Worm (Caenorhabditis elegans) whole organism, mixed stage, embryonic: ENCODE results near the gene srh-244.

ENCODE experiments used
- M03D4.4 ChIP-seq: sonication (generic microtip); optimal IDR thresholded peaks from 2 replicates; lab custom pipeline; 2017; ENCODE audit warnings: mild to moderate bottlenecking, missing genetic modification characterization, missing compliant biosample characterization
- blmp-1 ChIP-seq: fragments of 150-350 bp; optimal IDR thresholded peaks from 2 replicates; lab custom pipeline; 2014; ENCODE audit warnings: missing biosample characterization, missing genetic modification characterization
- ces-1 ChIP-seq: fragments of 150-350 bp; optimal IDR thresholded peaks from 2 replicates; lab custom pipeline; 2014; ENCODE audit warnings: missing biosample characterization, missing genetic modification reagents, missing genetic modification characterization
- elt-3 ChIP-seq: fragments of 150-350 bp; optimal IDR thresholded peaks from 2 replicates; lab custom pipeline; 2014; ENCODE audit warnings: missing biosample characterization, missing genetic modification characterization
- lin-13 ChIP-seq: fragments of 150-350 bp; optimal IDR thresholded peaks from 2 replicates; lab custom pipeline; 2014; ENCODE audit warnings: missing biosample characterization, missing genetic modification characterization
- mab-5 ChIP-seq: fragments of 150-350 bp; optimal IDR thresholded peaks from 2 replicates; lab custom pipeline; 2014; ENCODE audit warnings: missing biosample characterization, missing genetic modification characterization
- sptf-1 ChIP-seq: sonication (generic microtip); optimal IDR thresholded peaks from 2 replicates; lab custom pipeline; 2017; ENCODE audit warnings: mild to moderate bottlenecking, missing genetic modification characterization, moderate library complexity, missing compliant biosample characterization
- unc-62 ChIP-seq: fragments of 150-350 bp; optimal IDR thresholded peaks from 2 replicates; lab custom pipeline; 2014; ENCODE audit warnings: missing biosample characterization, missing genetic modification reagents, missing genetic modification characterization
- ztf-11 ChIP-seq: fragments of 150-350 bp; optimal IDR thresholded peaks from 2 replicates; lab custom pipeline; 2014; ENCODE audit warnings: missing biosample characterization, missing genetic modification characterization

- TF ChIP-seq elt-3 (tag; lab: Kevin White, UChicago) (no peak), lin-13 (no peak), M03D4.4 (tag; lab: Kevin White, UChicago) (no peak), mab-5 (tag; lab: Kevin White, UChicago) (no peak), unc-62 (GFP tag; lab: Kevin White, UChicago) (no peak), blmp-1 (tag; lab: Kevin White, UChicago) (no peak), ces-1 (no peak), ztf-11 (no peak), sptf-1 (tag; lab: Kevin White, UChicago) (no peak)
Measured at ce11 chrV:7330868-7331267, 12.8 kb upstream of the srh-244 start, which contains the start of gene F10G2.2.
